Worm (Caenorhabditis elegans) whole organism, L4 larva: ENCODE measurements around the gene lgc-33.

Source experiments
- F37D6.2 ChIP-seq: sonication (generic microtip); optimal IDR thresholded peaks from 2 replicates; lab custom pipeline; 2016; ENCODE audit warnings: mild to moderate bottlenecking, missing genetic modification characterization, missing compliant biosample characterization
- Y48G9A.11 ChIP-seq: fragments of 200-800 bp; sonication (Bioruptor generic); IDR thresholded peaks from 2 replicates; pipeline ENCODE4 v1.3.6; 2022; ENCODE audit warnings: missing genetic modification reagents, missing genetic modification characterization, missing compliant biosample characterization
- Y5F2A.4 ChIP-seq: fragments of 200-800 bp; sonication (Bioruptor generic); optimal IDR thresholded peaks from 2 replicates; lab custom pipeline; 2018; ENCODE audit warnings: mild to moderate bottlenecking, missing genetic modification characterization, missing compliant biosample characterization
- ZK337.2 ChIP-seq: fragments of 200-800 bp; sonication (Bioruptor generic); IDR thresholded peaks from 2 replicates; pipeline ENCODE4 v1.3.6; 2022; ENCODE audit warnings: missing genetic modification reagents, missing genetic modification characterization, missing compliant biosample characterization
- aha-1 ChIP-seq: fragments of 150-350 bp; peaks from one replicate; lab custom pipeline; 2014; ENCODE audit warnings: missing biosample characterization, missing genetic modification characterization
- aly-2 ChIP-seq: sonication (generic microtip); optimal IDR thresholded peaks from 2 replicates; lab custom pipeline; 2018; ENCODE audit warnings: missing biosample characterization, missing genetic modification characterization
- attf-4 ChIP-seq: sonication (generic microtip); optimal IDR thresholded peaks from 3 replicates; lab custom pipeline; 2017; ENCODE audit warnings: missing biosample characterization, missing genetic modification characterization
- ceh-28 ChIP-seq: fragments of 150-350 bp; optimal IDR thresholded peaks from 2 replicates; lab custom pipeline; 2014; ENCODE audit warnings: missing biosample characterization, missing genetic modification reagents, missing genetic modification characterization
- ceh-32 ChIP-seq: sonication (generic microtip); optimal IDR thresholded peaks from 2 replicates; lab custom pipeline; 2016; ENCODE audit warnings: mild to moderate bottlenecking, missing genetic modification characterization, missing compliant biosample characterization; ENCODE audit not compliant: poor library complexity
- ceh-62 ChIP-seq: sonication (generic microtip); optimal IDR thresholded peaks from 2 replicates; lab custom pipeline; 2017; ENCODE audit warnings: missing biosample characterization, missing genetic modification characterization
- ces-1 ChIP-seq: fragments of 150-350 bp; sonication (generic microtip); optimal IDR thresholded peaks from 4 replicates; lab custom pipeline; 2014; ENCODE audit warnings: missing biosample characterization, missing genetic modification reagents, missing genetic modification characterization
- ctbp-1 ChIP-seq: fragments of 200-800 bp; sonication (Bioruptor generic); IDR thresholded peaks from 2 replicates; pipeline ENCODE4 v1.3.6; 2022; ENCODE audit warnings: missing genetic modification reagents, missing genetic modification characterization, missing compliant biosample characterization
- daf-12 ChIP-seq: fragments of 150-350 bp; optimal IDR thresholded peaks from 2 replicates; lab custom pipeline; 2014; ENCODE audit warnings: missing biosample characterization, missing genetic modification reagents, missing genetic modification characterization
- daf-16 ChIP-seq, 3 experiments: sonication (generic microtip); optimal IDR thresholded peaks; 2 replicates each; lab custom pipeline; 2016 to 2017; ENCODE audit warnings: missing genetic modification characterization in 3 of 3, missing genetic modification reagents in 3 of 3, mild to moderate bottlenecking in 2 of 3, missing compliant biosample characterization in 2 of 3, missing biosample characterization in 1 of 3, moderate library complexity in 1 of 3
- daf-8 ChIP-seq: fragments of 200-800 bp; sonication (Bioruptor generic); IDR thresholded peaks from 2 replicates; pipeline ENCODE4 v1.3.6; 2022; ENCODE audit warnings: missing genetic modification characterization, missing compliant biosample characterization
- dmd-8 ChIP-seq: fragments of 200-800 bp; sonication (Bioruptor generic); IDR thresholded peaks from 2 replicates; pipeline ENCODE4 v1.3.6; 2022; ENCODE audit warnings: missing genetic modification characterization, missing compliant biosample characterization
- dpl-1 ChIP-seq: fragments of 150-350 bp; optimal IDR thresholded peaks from 2 replicates; lab custom pipeline; 2014; ENCODE audit warnings: missing biosample characterization, missing genetic modification reagents, missing genetic modification characterization
- dve-1 ChIP-seq: sonication (generic microtip); optimal IDR thresholded peaks from 2 replicates; lab custom pipeline; 2017; ENCODE audit warnings: antibody characterized with exemption, mild to moderate bottlenecking, missing genetic modification characterization, missing compliant biosample characterization; ENCODE audit not compliant: insufficient read depth
- egl-43 ChIP-seq: fragments of 200-800 bp; sonication (Bioruptor generic); IDR thresholded peaks from 2 replicates; pipeline ENCODE4 v1.3.6; 2022; ENCODE audit warnings: missing genetic modification reagents, missing genetic modification characterization, missing compliant biosample characterization
- fkh-10 ChIP-seq: fragments of 150-350 bp; optimal IDR thresholded peaks from 2 replicates; lab custom pipeline; 2014; ENCODE audit warnings: missing biosample characterization, missing genetic modification reagents, missing genetic modification characterization
- hif-1 ChIP-seq, 2 experiments: sonication (generic microtip); optimal IDR thresholded peaks; 2 replicates each; lab custom pipeline; 2016 to 2017; ENCODE audit warnings: missing compliant biosample characterization in 2 of 2, missing genetic modification characterization in 2 of 2, missing genetic modification reagents in 2 of 2, missing genotype in 2 of 2, mild to moderate bottlenecking in 1 of 2
- lim-7 ChIP-seq: fragments of 200-800 bp; sonication (Bioruptor generic); IDR thresholded peaks from 2 replicates; pipeline ENCODE4 v1.3.6; 2022; ENCODE audit warnings: missing genetic modification characterization, missing compliant biosample characterization
- lin-1 ChIP-seq: fragments of 200-800 bp; sonication (Bioruptor generic); IDR thresholded peaks from 2 replicates; pipeline ENCODE4 v1.3.6; 2022; ENCODE audit warnings: missing genetic modification reagents, missing genetic modification characterization, missing compliant biosample characterization
- lin-13 ChIP-seq: fragments of 150-350 bp; optimal IDR thresholded peaks from 2 replicates; lab custom pipeline; 2014; ENCODE audit warnings: missing biosample characterization, missing genetic modification reagents, missing genetic modification characterization
- lin-15B ChIP-seq: fragments of 150-350 bp; sonication (generic microtip); optimal IDR thresholded peaks from 3 replicates; lab custom pipeline; 2014; ENCODE audit warnings: missing biosample characterization, missing genetic modification characterization
- lin-38 ChIP-seq: fragments of 200-800 bp; sonication (Bioruptor generic); IDR thresholded peaks from 2 replicates; pipeline ENCODE4 v1.3.6; 2022; ENCODE audit warnings: missing genetic modification reagents, missing genetic modification characterization, missing compliant biosample characterization
- lsy-2 ChIP-seq, 2 experiments: fragments of 150-350 bp in 1 of 2; sonication (generic microtip) in 1 of 2; optimal IDR thresholded peaks; 2 replicates each; lab custom pipeline; 2014 to 2017; ENCODE audit warnings: missing biosample characterization in 2 of 2, missing genetic modification characterization in 2 of 2
- madf-9 ChIP-seq: fragments of 200-800 bp; sonication (Bioruptor generic); conservative IDR thresholded peaks from 2 replicates; pipeline ENCODE4 v1.3.6; 2022; ENCODE audit warnings: missing genetic modification reagents, missing genetic modification characterization, missing compliant biosample characterization
- mdl-1 ChIP-seq, 2 experiments: fragments of 150-350 bp in 1 of 2; sonication (generic microtip) in 1 of 2; optimal IDR thresholded peaks; 2 replicates each; lab custom pipeline; 2014 to 2017; ENCODE audit warnings: missing biosample characterization in 2 of 2, missing genetic modification characterization in 2 of 2
- nhr-11 ChIP-seq: fragments of 150-350 bp; optimal IDR thresholded peaks from 2 replicates; lab custom pipeline; 2014; ENCODE audit warnings: missing biosample characterization, missing genetic modification characterization
- nhr-41 ChIP-seq: fragments of 200-800 bp; sonication (Bioruptor generic); IDR thresholded peaks from 2 replicates; pipeline ENCODE4 v1.3.6; 2022; ENCODE audit warnings: missing genetic modification reagents, missing genetic modification characterization, missing compliant biosample characterization
- nhr-6 ChIP-seq: fragments of 150-350 bp; optimal IDR thresholded peaks from 2 replicates; lab custom pipeline; 2014; ENCODE audit warnings: missing biosample characterization, missing genetic modification characterization
- php-3 ChIP-seq: fragments of 200-800 bp; sonication (Bioruptor generic); IDR thresholded peaks from 2 replicates; pipeline ENCODE4 v1.3.6; 2022; ENCODE audit warnings: missing genetic modification reagents, missing genetic modification characterization, missing compliant biosample characterization
- rbr-2 ChIP-seq: sonication (generic microtip); optimal IDR thresholded peaks from 2 replicates; lab custom pipeline; 2016; ENCODE audit warnings: missing genotype, missing genetic modification characterization, missing compliant biosample characterization
- sdz-12 ChIP-seq: fragments of 200-800 bp; sonication (Bioruptor generic); optimal IDR thresholded peaks from 2 replicates; lab custom pipeline; 2018; ENCODE audit warnings: mild to moderate bottlenecking, missing genetic modification characterization, missing compliant biosample characterization
- set-16 ChIP-seq: fragments of 200-800 bp; sonication (Bioruptor generic); IDR thresholded peaks from 2 replicates; pipeline ENCODE4 v1.3.6; 2022; ENCODE audit warnings: missing genetic modification reagents, missing genetic modification characterization, missing compliant biosample characterization
- snpc-1.2 ChIP-seq: fragments of 200-800 bp; sonication (Bioruptor generic); IDR thresholded peaks from 2 replicates; pipeline ENCODE4 v1.3.6; 2022; ENCODE audit warnings: missing genetic modification reagents, missing genetic modification characterization, missing compliant biosample characterization
- snpc-4 ChIP-seq: fragments of 150-350 bp; optimal IDR thresholded peaks from 2 replicates; lab custom pipeline; 2014; ENCODE audit warnings: missing biosample characterization, missing genetic modification characterization
- spr-1 ChIP-seq: sonication (generic microtip); optimal IDR thresholded peaks from 2 replicates; lab custom pipeline; 2016; ENCODE audit warnings: mild to moderate bottlenecking, missing genetic modification characterization, missing compliant biosample characterization
- unc-130 ChIP-seq: sonication (generic microtip); optimal IDR thresholded peaks from 2 replicates; lab custom pipeline; 2016; ENCODE audit warnings: missing genetic modification reagents, missing genetic modification characterization, missing compliant biosample characterization
- unc-39 ChIP-seq: sonication (generic microtip); optimal IDR thresholded peaks from 2 replicates; lab custom pipeline; 2017; ENCODE audit warnings: missing biosample characterization, missing genetic modification characterization
- unc-62 ChIP-seq, 3 experiments: fragments of 150-350 bp in 1 of 3; sonication (generic microtip); optimal IDR thresholded peaks in 2 of 3; peaks in 1 of 3; 1 replicate in 1 of 3; 2 replicates in 2 of 3; lab custom pipeline; 2014 to 2017; ENCODE audit warnings: missing biosample characterization in 3 of 3, missing genetic modification characterization in 3 of 3, missing genetic modification reagents in 3 of 3, missing genotype in 1 of 3
- vab-7 ChIP-seq: fragments of 200-800 bp; sonication (Bioruptor generic); IDR thresholded peaks from 2 replicates; pipeline ENCODE4 v1.3.6; 2022; ENCODE audit warnings: missing genetic modification reagents, missing genetic modification characterization, missing compliant biosample characterization
- zfp-3 ChIP-seq: fragments of 200-800 bp; sonication (Bioruptor generic); conservative IDR thresholded peaks from 2 replicates; pipeline ENCODE4 v1.3.6; 2022; ENCODE audit warnings: missing genetic modification reagents, missing genetic modification characterization, missing compliant biosample characterization
- zip-2 ChIP-seq: fragments of 150-350 bp; optimal IDR thresholded peaks from 2 replicates; lab custom pipeline; 2014; ENCODE audit warnings: missing biosample characterization, missing genetic modification characterization

The lgc-33 gene

DNA sequence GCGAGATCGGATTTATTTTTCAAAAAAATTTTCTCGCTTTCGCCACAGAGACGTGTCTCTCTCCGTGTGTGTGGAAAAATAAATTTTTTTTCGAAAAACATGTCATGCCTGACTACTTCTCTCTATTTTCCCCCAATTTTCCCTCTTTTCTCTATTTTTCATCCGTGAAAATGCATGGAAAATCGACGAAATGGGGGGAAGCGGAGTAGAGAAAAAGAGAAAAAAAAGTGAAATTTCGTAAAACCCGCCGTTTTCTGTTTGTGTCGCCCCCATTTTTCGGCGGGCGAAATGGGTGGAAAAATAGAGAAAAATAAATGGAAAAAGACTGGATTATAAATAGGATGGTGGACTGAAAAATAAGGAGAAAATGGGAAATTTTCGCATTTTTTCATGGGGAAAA is 11.8 kb upstream of the lgc-33 start:
- TF ChIP-seq lsy-2 (tag; optimal IDR thresholded peaks at IDR 0.05; lab: Kevin White, UChicago) (peak in 1 of 2 experiments; percentile 34), hif-1 (tag; optimal IDR thresholded peaks at IDR 0.05; lab: Kevin White, UChicago) (peak in 1 of 2 experiments; percentile 20), aha-1 (tag; lab: Kevin White, UChicago) (peak; percentile 76), attf-4 (tag; lab: Kevin White, UChicago) (no peak), ceh-32 (tag; lab: Kevin White, UChicago) (no peak), nhr-6 (tag; lab: Kevin White, UChicago) (peak; percentile 0), fkh-10 (no peak), vab-7 (no peak)
- TF ChIP-seq, all 104 proteins: peak for 4

DNA sequence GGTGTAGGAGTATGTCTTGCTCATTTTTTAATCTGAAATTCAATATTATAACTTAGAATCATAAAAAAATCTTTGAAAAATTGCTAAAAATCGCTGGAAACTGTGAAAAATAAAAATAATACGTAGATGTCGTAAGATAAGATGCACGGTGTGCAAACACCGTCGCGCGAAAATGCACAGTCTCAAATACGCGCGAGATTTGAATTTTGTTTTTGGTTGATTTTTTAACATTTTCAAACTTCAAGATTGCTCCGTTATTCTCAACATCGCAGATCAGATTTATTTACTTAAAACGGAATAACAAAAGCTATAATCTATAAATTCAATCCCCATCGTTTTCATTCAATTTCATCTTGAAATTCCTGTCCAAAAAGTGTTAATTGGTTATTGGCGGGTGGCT is 3.2 kb upstream of the lgc-33 start, which contains the start of gene Y55F3BR.6:
Gene Y55F3BR.6, minus strand, starts transcription at position 32 of the 400 bp plus-strand sequence.
- TF ChIP-seq daf-16 (GFP tag; optimal IDR thresholded peaks at IDR 0.05; lab: Kevin White, UChicago): no peak
- peak; percentile 12 for TF ChIP-seq daf-16 (tag; optimal IDR thresholded peaks at IDR 0.05; lab: Kevin White, UChicago)
- TF ChIP-seq snpc-1.2 (GFP tag; lab: Robert Waterston, UW): no peak
- TF ChIP-seq php-3 (GFP tag; lab: Robert Waterston, UW): no peak
- peak; percentile 53 for TF ChIP-seq dpl-1 (GFP tag; lab: Kevin White, UChicago)
- no peak for TF ChIP-seq ces-1 (GFP tag; lab: Kevin White, UChicago)
- TF ChIP-seq nhr-41 (GFP tag; lab: Robert Waterston, UW): no peak
- TF ChIP-seq, all 104 proteins: peak for 2

DNA sequence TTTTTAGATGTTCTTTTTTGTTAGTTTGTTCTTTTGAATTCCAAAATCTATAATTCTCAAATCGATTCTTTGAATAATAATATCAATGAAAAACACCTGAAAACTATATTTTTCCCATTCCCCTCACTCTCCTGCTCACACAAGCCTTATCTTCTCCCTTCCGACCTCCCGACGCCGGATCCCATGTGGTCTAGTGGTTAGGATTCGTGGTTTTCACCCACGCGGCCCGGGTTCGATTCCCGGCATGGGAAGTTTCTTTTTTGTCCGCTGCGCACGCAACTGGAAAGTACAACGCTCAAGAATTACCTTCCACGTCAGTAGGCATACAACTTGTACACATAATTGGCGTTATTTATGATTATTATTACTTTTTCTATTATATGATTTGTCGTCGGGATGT is 2.7 kb upstream of the lgc-33 start:
- TF ChIP-seq hif-1 (tag; optimal IDR thresholded peaks at IDR 0.05; lab: Kevin White, UChicago) (peak in 1 of 2 experiments; percentile 59), lin-15B (no peak), snpc-4 (tag; lab: Kevin White, UChicago) (no peak), ZK337.2 (GFP tag; lab: Robert Waterston, UW) (0 out of 2 replicates have a peak, but pooled peaks have one; percentile 59), zfp-3 (GFP tag; lab: Robert Waterston, UW) (no peak), ctbp-1 (GFP tag; lab: Robert Waterston, UW) (no peak), daf-12 (tag; lab: Kevin White, UChicago) (no peak), set-16 (GFP tag; lab: Robert Waterston, UW) (peak; percentile 41), dmd-8 (GFP tag; lab: Robert Waterston, UW) (0 out of 2 replicates have a peak, but pooled peaks have one; percentile 47), rbr-2 (peak; percentile 41), daf-8 (GFP tag; lab: Robert Waterston, UW) (no peak), unc-130 (GFP tag; lab: Kevin White, UChicago) (peak; percentile 40), aly-2 (tag; lab: Kevin White, UChicago) (no peak), egl-43 (peak; percentile 84), fkh-10 (no peak), lin-1 (GFP tag; lab: Robert Waterston, UW) (no peak), Y5F2A.4 (GFP tag; lab: Kevin White, UChicago) (no peak), lin-38 (GFP tag; lab: Robert Waterston, UW) (peak; percentile 75), sdz-12 (no peak), F37D6.2 (tag; lab: Kevin White, UChicago) (no peak), lim-7 (GFP tag; lab: Robert Waterston, UW) (peak; percentile 85), dve-1 (tag; lab: Kevin White, UChicago) (peak; percentile 25), daf-16 (GFP tag; optimal IDR thresholded peaks at IDR 0.05; lab: Kevin White, UChicago) (peak in 1 of 2 experiments; percentile 4), daf-16 (tag; optimal IDR thresholded peaks at IDR 0.05; lab: Kevin White, UChicago) (peak; percentile 25), Y48G9A.11 (GFP tag; lab: Robert Waterston, UW) (peak; percentile 69), lin-13 (GFP tag; lab: Kevin White, UChicago) (peak; percentile 29), ces-1 (GFP tag; lab: Kevin White, UChicago) (no peak), mdl-1 (tag; optimal IDR thresholded peaks at IDR 0.05; lab: Kevin White, UChicago) (peak in 1 of 2 experiments; percentile 17), unc-39 (tag; lab: Kevin White, UChicago) (no peak), nhr-11 (tag; lab: Kevin White, UChicago) (no peak), unc-62 (GFP tag; optimal IDR thresholded peaks at IDR 0.05 in 1 of 2; lab: Kevin White, UChicago) (peak in 1 of 2 experiments; percentile 61), unc-62 (tag; optimal IDR thresholded peaks at IDR 0.05; lab: Kevin White, UChicago) (no peak), madf-9 (GFP tag; lab: Robert Waterston, UW) (no peak), ceh-62 (no peak), ceh-28 (tag; lab: Kevin White, UChicago) (no peak), php-3 (GFP tag; lab: Robert Waterston, UW) (no peak), spr-1 (tag; lab: Kevin White, UChicago) (peak; percentile 48), snpc-1.2 (GFP tag; lab: Robert Waterston, UW) (no peak), zip-2 (tag; lab: Kevin White, UChicago) (no peak)
